Fruit fly (Drosophila melanogaster) whole organism, wandering third instar larva: Measurements from ENCODE around the gene wapl.

Experiments used
- Abd-B ChIP-seq: fragments of >200 bp; optimal IDR thresholded peaks from 2 replicates; lab custom pipeline; 2017; ENCODE audit warnings: missing biosample characterization, missing genetic modification characterization
- Dif ChIP-seq: fragments of 200-275, 200-300 bp; sonication (Bioruptor generic); optimal IDR thresholded peaks from 2 replicates; lab custom pipeline; 2018; ENCODE audit warnings: missing biosample characterization, missing genetic modification characterization; ENCODE audit not compliant: partially characterized antibody
- N ChIP-seq: fragments of >200 bp; optimal IDR thresholded peaks from 2 replicates; lab custom pipeline; 2018; ENCODE audit warnings: missing biosample characterization, missing external identifiers, missing genetic modification characterization
- dsf ChIP-seq: sonication (Bioruptor generic); optimal IDR thresholded peaks from 2 replicates; lab custom pipeline; 2016; ENCODE audit warnings: missing biosample characterization, missing genetic modification characterization, borderline replicate concordance
- ey ChIP-seq: fragments of 200-800 bp; sonication (Bioruptor generic); optimal IDR thresholded peaks from 2 replicates; lab custom pipeline; 2016; ENCODE audit warnings: missing biosample characterization, missing genetic modification characterization
- lola ChIP-seq: fragments of >200 bp; optimal IDR thresholded peaks from 2 replicates; lab custom pipeline; 2017; ENCODE audit warnings: missing biosample characterization, missing genetic modification characterization
- pan ChIP-seq: fragments of >200 bp; optimal IDR thresholded peaks from 2 replicates; lab custom pipeline; 2017
- tai ChIP-seq: sonication (Bioruptor generic); optimal IDR thresholded peaks from 2 replicates; lab custom pipeline; 2016; ENCODE audit warnings: missing biosample characterization, missing genetic modification characterization

dm6 chrX:2188888-2189287 lies 30.1 kb upstream of the wapl start, which contains the start of gene Mct1:
- TF ChIP-seq N (GFP tag; lab: Kevin White, UChicago) (no peak), ey (GFP tag; lab: Kevin White, UChicago) (no peak), lola (GFP tag; lab: Kevin White, UChicago) (no peak), tai (GFP tag; lab: Kevin White, UChicago) (no peak), Abd-B (GFP tag; lab: Kevin White, UChicago) (no peak), pan (no peak), dsf (GFP tag; lab: Kevin White, UChicago) (no peak), Dif (GFP tag; lab: Kevin White, UChicago) (no peak)
